Fruit fly (Drosophila melanogaster) whole organism, embryonic: ENCODE measurements around the gene bib.

ENCODE experiments used
- CG12155 ChIP-seq: fragments of 200-800 bp; sonication (Bioruptor generic); optimal IDR thresholded peaks from 3 replicates; lab custom pipeline; 2016; ENCODE audit warnings: missing biosample characterization, missing genetic modification characterization
- CG12299 ChIP-seq: fragments of 200-800 bp; sonication (Bioruptor generic); optimal IDR thresholded peaks from 2 replicates; lab custom pipeline; 2018; ENCODE audit warnings: missing biosample characterization, mild to moderate bottlenecking, missing genetic modification characterization
- CG12769 ChIP-seq: fragments of 200-800 bp; sonication (Bioruptor generic); optimal IDR thresholded peaks from 2 replicates; lab custom pipeline; 2019; ENCODE audit warnings: missing biosample characterization, mild to moderate bottlenecking, missing genetic modification characterization, moderate library complexity
- CG12942 ChIP-seq: fragments of 200-800 bp; sonication (Bioruptor generic); optimal IDR thresholded peaks from 3 replicates; lab custom pipeline; 2016; ENCODE audit warnings: missing biosample characterization, missing genetic modification characterization
- CG13123 ChIP-seq: fragments of 200-800 bp; sonication (Bioruptor generic); optimal IDR thresholded peaks from 2 replicates; lab custom pipeline; 2016; ENCODE audit warnings: missing biosample characterization, missing genetic modification characterization
- CG13424 ChIP-seq: fragments of 200-800 bp; sonication (Bioruptor generic); optimal IDR thresholded peaks from 2 replicates; lab custom pipeline; 2019; ENCODE audit warnings: missing biosample characterization, mild to moderate bottlenecking, missing genetic modification characterization, moderate library complexity
- CG16813 ChIP-seq: fragments of 200-800 bp; sonication (Bioruptor generic); IDR thresholded peaks from 3 replicates; pipeline ENCODE4 v1.3.6; 2022; ENCODE audit warnings: missing biosample characterization, missing genetic modification characterization; ENCODE audit not compliant: partially characterized antibody
- CG18764 ChIP-seq: fragments of 200-800 bp; sonication (Bioruptor generic); optimal IDR thresholded peaks from 3 replicates; lab custom pipeline; 2016; ENCODE audit warnings: missing biosample characterization, missing genetic modification characterization
- CG3065 ChIP-seq: fragments of 200-800 bp; sonication (Bioruptor generic); optimal IDR thresholded peaks from 2 replicates; lab custom pipeline; 2016; ENCODE audit warnings: missing biosample characterization, missing genetic modification characterization
- CG31224 ChIP-seq: fragments of 200-800 bp; sonication (Bioruptor generic); IDR thresholded peaks from 2 replicates; pipeline ENCODE4 v1.3.6; 2022; ENCODE audit warnings: missing biosample characterization, missing genetic modification characterization
- CG32532 ChIP-seq: fragments of 200-800 bp; sonication (Bioruptor generic); IDR thresholded peaks from 2 replicates; pipeline ENCODE4 v1.3.6; 2022; ENCODE audit warnings: missing biosample characterization, missing genetic modification characterization
- CG34376 ChIP-seq: fragments of 200-800 bp; sonication (Bioruptor generic); optimal IDR thresholded peaks from 2 replicates; lab custom pipeline; 2018; ENCODE audit warnings: missing biosample characterization, mild to moderate bottlenecking, missing genetic modification characterization
- CG3838 ChIP-seq: fragments of 200-800 bp; sonication (Bioruptor generic); optimal IDR thresholded peaks from 3 replicates; lab custom pipeline; 2016; ENCODE audit warnings: missing biosample characterization, missing genetic modification characterization
- CG3995 ChIP-seq: fragments of 200-800 bp; sonication (Bioruptor generic); optimal IDR thresholded peaks from 3 replicates; lab custom pipeline; 2016; ENCODE audit warnings: missing biosample characterization, missing genetic modification characterization
- CG4282 ChIP-seq: fragments of 200-800 bp; sonication (Bioruptor generic); optimal IDR thresholded peaks from 2 replicates; lab custom pipeline; 2016; ENCODE audit warnings: missing biosample characterization, missing genetic modification characterization
- CG9727 ChIP-seq: fragments of 200-800 bp; sonication (Bioruptor generic); optimal IDR thresholded peaks from 3 replicates; lab custom pipeline; 2017; ENCODE audit warnings: missing biosample characterization, mild to moderate bottlenecking, missing genetic modification characterization
- CrebB ChIP-seq: fragments of 200-800 bp; sonication (Bioruptor generic); optimal IDR thresholded peaks from 3 replicates; lab custom pipeline; 2018; ENCODE audit warnings: missing biosample characterization, mild to moderate bottlenecking, missing genetic modification characterization
- E2f2 ChIP-seq: fragments of 200-800 bp; sonication (Bioruptor generic); IDR thresholded peaks from 2 replicates; pipeline ENCODE4 v1.3.6; 2022; ENCODE audit warnings: missing biosample characterization, missing genetic modification characterization
- ERR ChIP-seq: fragments of 200-800 bp; sonication (Bioruptor generic); optimal IDR thresholded peaks from 2 replicates; lab custom pipeline; 2016; ENCODE audit warnings: missing biosample characterization, missing genetic modification characterization
- Ets65A ChIP-seq: fragments of 200-800 bp; sonication (Bioruptor generic); peaks from one replicate; lab custom pipeline; 2016; ENCODE audit warnings: missing biosample characterization, missing genetic modification characterization
- Ets97D ChIP-seq: fragments of 200-800 bp; sonication (Bioruptor generic); optimal IDR thresholded peaks from 3 replicates; lab custom pipeline; 2016; ENCODE audit warnings: missing biosample characterization, missing genetic modification characterization
- HmgZ ChIP-seq: fragments of 200-800 bp; sonication (Bioruptor generic); optimal IDR thresholded peaks from 2 replicates; lab custom pipeline; 2018; ENCODE audit warnings: missing biosample characterization, mild to moderate bottlenecking, missing genetic modification characterization
- Hmx ChIP-seq: fragments of 200-800 bp; sonication (Bioruptor generic); optimal IDR thresholded peaks from 2 replicates; lab custom pipeline; 2016; ENCODE audit warnings: missing biosample characterization, missing genetic modification characterization
- Lhr ChIP-seq: fragments of 200-800 bp; sonication (Bioruptor generic); optimal IDR thresholded peaks from 3 replicates; lab custom pipeline; 2017; ENCODE audit warnings: mild to moderate bottlenecking, missing biosample characterization, missing genetic modification reagents, missing genetic modification characterization
- NC2β ChIP-seq: fragments of 200-800 bp; sonication (Bioruptor generic); optimal IDR thresholded peaks from 2 replicates; lab custom pipeline; 2016; ENCODE audit warnings: missing biosample characterization, missing genetic modification characterization
- NfI ChIP-seq: fragments of 200-800 bp; sonication (Bioruptor generic); optimal IDR thresholded peaks from 3 replicates; lab custom pipeline; 2018; ENCODE audit warnings: missing biosample characterization, mild to moderate bottlenecking, missing genetic modification characterization, moderate library complexity
- Rx ChIP-seq: fragments of 200-800 bp; sonication (Bioruptor generic); IDR thresholded peaks from 2 replicates; pipeline ENCODE4 v1.3.6; 2022; ENCODE audit warnings: missing biosample characterization, missing genetic modification characterization
- Taf1 ChIP-seq: fragments of 200-800 bp; sonication (Bioruptor generic); IDR thresholded peaks from 2 replicates; pipeline ENCODE4 v1.3.6; 2022; ENCODE audit warnings: missing biosample characterization, missing genetic modification characterization
- bab2 ChIP-seq: fragments of 200-800 bp; sonication (Bioruptor generic); optimal IDR thresholded peaks from 2 replicates; lab custom pipeline; 2016; ENCODE audit warnings: missing biosample characterization, missing genetic modification characterization
- br ChIP-seq: fragments of >200 bp; optimal IDR thresholded peaks from 2 replicates; lab custom pipeline; 2017
- chif ChIP-seq, 2 experiments: fragments of 200-800 bp; sonication (Bioruptor generic); optimal IDR thresholded peaks; 3 replicates each; lab custom pipeline; 2016; ENCODE audit warnings: missing biosample characterization in 2 of 2, missing genetic modification characterization in 2 of 2
- crol ChIP-seq: fragments of 200-800 bp; sonication (Bioruptor generic); IDR thresholded peaks from 2 replicates; pipeline ENCODE4 v1.3.6; 2022; ENCODE audit warnings: missing biosample characterization, missing genetic modification characterization
- dimm ChIP-seq: fragments of 200-800 bp; sonication (Bioruptor generic); IDR thresholded peaks from 2 replicates; pipeline ENCODE4 v1.3.6; 2022; ENCODE audit warnings: missing biosample characterization, missing genetic modification characterization
- en ChIP-seq: fragments of 200-800 bp; sonication (Bioruptor generic); optimal IDR thresholded peaks from 2 replicates; lab custom pipeline; 2016; ENCODE audit warnings: missing biosample characterization, missing genetic modification characterization
- grau ChIP-seq: fragments of 200-800 bp; optimal IDR thresholded peaks from 3 replicates; lab custom pipeline; 2019; ENCODE audit warnings: missing biosample characterization, mild to moderate bottlenecking, missing genetic modification characterization, moderate library complexity
- gro ChIP-seq: fragments of 200-800 bp; sonication (Bioruptor generic); optimal IDR thresholded peaks from 2 replicates; lab custom pipeline; 2016; ENCODE audit warnings: missing biosample characterization, missing genetic modification characterization
- gsb ChIP-seq: fragments of 200-800 bp; sonication (Bioruptor generic); IDR thresholded peaks from 2 replicates; pipeline ENCODE4 v1.3.6; 2022; ENCODE audit warnings: missing biosample characterization, missing genetic modification characterization
- insv ChIP-seq, 2 experiments: fragments of 200-800 bp; sonication (Bioruptor generic); optimal IDR thresholded peaks; 3 replicates each; lab custom pipeline; 2016 to 2018; ENCODE audit warnings: missing biosample characterization in 2 of 2, missing genetic modification characterization in 2 of 2
- lola ChIP-seq, 3 experiments: fragments of >200 bp in 2 of 3; fragments of 200-800 bp in 1 of 3; sonication (Bioruptor generic) in 1 of 3; optimal IDR thresholded peaks; 2 replicates each; lab custom pipeline; 2017 to 2019; ENCODE audit warnings: missing biosample characterization in 3 of 3, missing genetic modification characterization in 3 of 3, mild to moderate bottlenecking in 1 of 3, moderate library complexity in 1 of 3
- mirr ChIP-seq: fragments of 200-800 bp; sonication (Bioruptor generic); optimal IDR thresholded peaks from 3 replicates; lab custom pipeline; 2018; ENCODE audit warnings: missing biosample characterization, mild to moderate bottlenecking, missing genetic modification characterization
- nau ChIP-seq: fragments of 200-800 bp; sonication (Bioruptor generic); optimal IDR thresholded peaks from 3 replicates; lab custom pipeline; 2017; ENCODE audit warnings: missing biosample characterization, mild to moderate bottlenecking, missing genetic modification characterization, missing genetic modification reagents
- onecut ChIP-seq: fragments of 200-800 bp; sonication (Bioruptor generic); IDR thresholded peaks from 2 replicates; pipeline ENCODE4 v1.3.6; 2022; ENCODE audit warnings: missing biosample characterization, missing genetic modification characterization
- prd ChIP-seq, 3 experiments: fragments of >200 bp in 2 of 3; fragments of 200-800 bp in 1 of 3; sonication (Bioruptor generic) in 1 of 3; optimal IDR thresholded peaks in 2 of 3; IDR thresholded peaks in 1 of 3; 2 replicates in 2 of 3; 3 replicates in 1 of 3; pipeline versions ENCODE4 v1.3.6 to Lab custom; 2017 to 2022; ENCODE audit warnings: missing biosample characterization in 1 of 3, missing genetic modification characterization in 1 of 3
- sc ChIP-seq, 3 experiments: fragments of >200 bp in 2 of 3; fragments of 200-800 bp in 1 of 3; sonication (Bioruptor generic) in 1 of 3; optimal IDR thresholded peaks; 2 replicates in 2 of 3; 3 replicates in 1 of 3; lab custom pipeline; 2017; ENCODE audit warnings: mild to moderate bottlenecking in 1 of 3, missing biosample characterization in 1 of 3, missing genetic modification characterization in 1 of 3, missing genetic modification reagents in 1 of 3
- sens ChIP-seq: fragments of 200-800 bp; sonication (Bioruptor generic); peaks from one replicate; lab custom pipeline; 2016; ENCODE audit warnings: missing biosample characterization, missing genetic modification characterization
- sim ChIP-seq: fragments of 200-800 bp; sonication (Bioruptor generic); IDR thresholded peaks from 2 replicates; pipeline ENCODE4 v1.3.6; 2022; ENCODE audit warnings: missing biosample characterization, missing genetic modification characterization
- stc ChIP-seq: fragments of 200-800 bp; sonication (Bioruptor generic); IDR thresholded peaks from 2 replicates; pipeline ENCODE4 v1.3.6; 2022; ENCODE audit warnings: missing biosample characterization, missing genetic modification characterization
- twi ChIP-seq: fragments of 200-800 bp; optimal IDR thresholded peaks from 2 replicates; lab custom pipeline; 2019; ENCODE audit warnings: missing biosample characterization, mild to moderate bottlenecking, missing genetic modification characterization, moderate library complexity
- zen ChIP-seq: fragments of 200-800 bp; sonication (Bioruptor generic); optimal IDR thresholded peaks from 3 replicates; lab custom pipeline; 2018; ENCODE audit warnings: missing biosample characterization, mild to moderate bottlenecking, missing genetic modification characterization, moderate library complexity

bib gene

DNA sequence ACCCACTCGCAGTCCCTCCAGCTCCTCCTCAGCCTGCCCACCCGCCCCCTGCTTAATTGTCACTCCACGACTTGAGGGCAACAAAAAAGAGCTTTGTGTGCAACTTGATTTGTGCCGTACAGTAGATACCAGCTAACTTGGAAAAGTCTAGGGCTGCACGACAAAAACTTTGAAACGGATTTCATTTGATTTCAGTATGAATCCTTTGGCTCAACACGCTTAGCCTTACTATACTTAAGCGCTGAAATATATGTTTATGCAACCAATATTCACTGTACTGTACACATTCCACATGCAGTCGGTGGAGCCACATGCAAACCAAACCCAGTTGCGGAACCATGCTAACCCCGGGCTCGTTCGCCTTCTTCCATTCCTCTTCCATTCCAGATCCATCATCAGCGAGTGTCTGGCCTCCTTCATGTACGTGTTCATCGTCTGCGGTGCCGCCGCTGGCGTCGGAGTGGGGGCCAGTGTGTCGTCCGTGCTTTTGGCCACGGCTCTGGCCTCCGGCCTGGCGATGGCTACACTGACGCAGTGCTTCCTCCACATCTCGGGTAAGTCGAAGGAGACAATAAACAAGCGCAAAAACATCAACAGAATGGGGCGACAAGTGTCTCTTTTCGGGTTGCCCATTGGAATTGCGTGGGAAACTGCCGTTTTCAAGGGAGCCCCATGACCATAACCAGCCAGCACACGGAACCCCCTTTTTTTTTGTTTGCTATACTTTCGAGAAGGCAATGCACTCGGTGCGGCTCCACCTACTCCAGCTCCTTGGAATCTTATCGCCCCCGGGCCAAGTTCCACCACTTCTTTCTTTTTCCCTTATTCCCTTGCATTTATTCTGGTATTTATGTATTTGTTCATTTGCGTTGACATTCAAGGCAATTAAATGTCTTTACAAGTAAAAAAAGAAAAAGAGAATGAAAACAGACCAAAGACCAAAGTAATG lies 2.2 kb downstream of the bib start (continued):
- TF ChIP-seq NC2β (GFP tag; lab: Kevin White, UChicago) (no peak), nau (no peak), insv (GFP tag; optimal IDR thresholded peaks at IDR 0.05; lab: Kevin White, UChicago) (no peak), zen (no peak), CG34376 (GFP tag; lab: Kevin White, UChicago) (no peak), CG31224 (no peak), Lhr (no peak), chif (GFP tag; optimal IDR thresholded peaks at IDR 0.05; lab: Kevin White, UChicago) (peak; percentile 11 to 31), sens (peak; percentile 94), CG13424 (tag; lab: Kevin White, UChicago) (peak; percentile 34), HmgZ (tag; lab: Kevin White, UChicago) (no peak), CrebB (tag; lab: Kevin White, UChicago) (no peak), CG16813 (GFP tag; lab: Robert Waterston, UW) (no peak), grau (tag; lab: Kevin White, UChicago) (peak; percentile 84), CG18764 (GFP tag; lab: Kevin White, UChicago) (peak; percentile 22), en (no peak), CG12299 (tag; lab: Kevin White, UChicago) (no peak), dimm (GFP tag; lab: Robert Waterston, UW) (no peak), CG32532 (GFP tag; lab: Robert Waterston, UW) (peak; percentile 18; the same call in 1 of the 2 replicates), sc (optimal IDR thresholded peaks at IDR 0.05; lab: Kevin White, UChicago) (no peak), sc (GFP tag; optimal IDR thresholded peaks at IDR 0.05; lab: Kevin White, UChicago) (peak; percentile 9), stc (peak; percentile 73), br (lab: Kevin White, UChicago) (no peak), ERR (GFP tag; lab: Kevin White, UChicago) (no peak), CG12942 (GFP tag; lab: Kevin White, UChicago) (peak; percentile 1), CG4282 (no peak), Rx (GFP tag; lab: Robert Waterston, UW) (peak; percentile 67), NfI (GFP tag; lab: Kevin White, UChicago) (peak; percentile 47), CG13123 (GFP tag; lab: Kevin White, UChicago) (no peak), Taf1 (GFP tag; lab: Robert Waterston, UW) (no peak), E2f2 (GFP tag; lab: Robert Waterston, UW) (no peak), Ets65A (peak; percentile 95), Hmx (GFP tag; lab: Kevin White, UChicago) (no peak), gsb (GFP tag; lab: Robert Waterston, UW) (no peak), lola (GFP tag; optimal IDR thresholded peaks at IDR 0.05; lab: Kevin White, UChicago) (no peak), prd (optimal IDR thresholded peaks at IDR 0.05; lab: Kevin White, UChicago) (no peak), prd (GFP tag; IDR thresholded peaks at IDR 0.05; lab: Robert Waterston, UW) (peak; percentile 72; the same call in 2 of the 3 replicates), onecut (GFP tag; lab: Robert Waterston, UW) (peak; percentile 68), CG12155 (GFP tag; lab: Kevin White, UChicago) (no peak), crol (no peak), CG3065 (no peak), CG3995 (no peak), CG9727 (peak; percentile 29), twi (no peak), CG12769 (tag; lab: Kevin White, UChicago) (no peak), Ets97D (GFP tag; lab: Kevin White, UChicago) (no peak), bab2 (GFP tag; lab: Kevin White, UChicago) (peak; percentile 47), gro (no peak), sim (GFP tag; lab: Robert Waterston, UW) (peak; percentile 59; the same call in 1 of the 2 replicates), CG3838 (no peak), mirr (GFP tag; lab: Kevin White, UChicago) (no peak)
